Fruit fly (Drosophila melanogaster) whole organism, wandering third instar larva: ENCODE results near the gene RpL7-like.

ENCODE experiments used
- CG32264 ChIP-seq: fragments of 200-800 bp; sonication (Bioruptor generic); optimal IDR thresholded peaks from 2 replicates; lab custom pipeline; 2016; ENCODE audit warnings: missing biosample characterization, missing genetic modification characterization
- CG9705 ChIP-seq: fragments of 200-800 bp; sonication (Bioruptor generic); optimal IDR thresholded peaks from 2 replicates; lab custom pipeline; 2018; ENCODE audit warnings: missing biosample characterization, mild to moderate bottlenecking, missing genetic modification characterization
- Dfd ChIP-seq: fragments of >200 bp; optimal IDR thresholded peaks from 2 replicates; lab custom pipeline; 2017; ENCODE audit warnings: missing biosample characterization, missing genetic modification characterization
- Dif ChIP-seq: fragments of 200-275, 200-300 bp; sonication (Bioruptor generic); optimal IDR thresholded peaks from 2 replicates; lab custom pipeline; 2018; ENCODE audit warnings: missing biosample characterization, missing genetic modification characterization; ENCODE audit not compliant: partially characterized antibody
- HLH106 ChIP-seq: fragments of 200-800 bp; optimal IDR thresholded peaks from 3 replicates; lab custom pipeline; 2019; ENCODE audit warnings: missing biosample characterization, mild to moderate bottlenecking, missing genetic modification characterization, moderate library complexity
- Hnf4 ChIP-seq: fragments of 200-800 bp; sonication (Bioruptor generic); optimal IDR thresholded peaks from 2 replicates; lab custom pipeline; 2016; ENCODE audit warnings: missing biosample characterization, mild to moderate bottlenecking, missing genetic modification characterization
- Jra ChIP-seq: sonication (Bioruptor generic); optimal IDR thresholded peaks from 2 replicates; lab custom pipeline; 2016; ENCODE audit warnings: missing biosample characterization, missing genetic modification characterization
- Myc ChIP-seq: fragments of >200 bp; optimal IDR thresholded peaks from 2 replicates; lab custom pipeline; 2017
- N ChIP-seq: fragments of >200 bp; optimal IDR thresholded peaks from 2 replicates; lab custom pipeline; 2018; ENCODE audit warnings: missing biosample characterization, missing external identifiers, missing genetic modification characterization
- OdsH ChIP-seq: fragments of 200-800 bp; sonication (Bioruptor generic); optimal IDR thresholded peaks from 2 replicates; lab custom pipeline; 2016; ENCODE audit warnings: missing biosample characterization, mild to moderate bottlenecking, missing genetic modification characterization
- Rel ChIP-seq, 2 experiments: fragments of 200-800 bp; sonication (Bioruptor generic) in 1 of 2; optimal IDR thresholded peaks; 2 replicates in 1 of 2; 3 replicates in 1 of 2; lab custom pipeline; 2016 to 2019; ENCODE audit warnings: mild to moderate bottlenecking in 2 of 2, missing biosample characterization in 2 of 2, missing genetic modification characterization in 2 of 2, moderate library complexity in 1 of 2
- Sp1 ChIP-seq: fragments of 200-800 bp; sonication (Bioruptor generic); optimal IDR thresholded peaks from 3 replicates; lab custom pipeline; 2019; ENCODE audit warnings: missing biosample characterization, mild to moderate bottlenecking, missing genetic modification characterization, moderate library complexity
- Vsx2 ChIP-seq: fragments of 200-300, 225-300 bp; sonication (Bioruptor generic); optimal IDR thresholded peaks from 2 replicates; lab custom pipeline; 2018; ENCODE audit warnings: missing biosample characterization, missing genetic modification characterization; ENCODE audit not compliant: partially characterized antibody
- br ChIP-seq: fragments of 200-800 bp; sonication (Bioruptor generic); optimal IDR thresholded peaks from 2 replicates; lab custom pipeline; 2016; ENCODE audit warnings: missing biosample characterization, missing genetic modification characterization
- dl ChIP-seq, 2 experiments: fragments of 175-275, 200-275 bp in 1 of 2; fragments of 200-275 bp in 1 of 2; sonication (Bioruptor generic); optimal IDR thresholded peaks; lab custom pipeline; 2018; ENCODE audit warnings: mild to moderate bottlenecking in 2 of 2, missing biosample characterization in 2 of 2, missing genetic modification characterization in 2 of 2, moderate library complexity in 2 of 2; ENCODE audit not compliant: partially characterized antibody in 2 of 2, insufficient read depth in 1 of 2
- dmrt93B ChIP-seq: fragments of 200-800 bp; sonication (Bioruptor generic); optimal IDR thresholded peaks from 2 replicates; lab custom pipeline; 2018; ENCODE audit warnings: missing biosample characterization, mild to moderate bottlenecking, missing genetic modification characterization
- dsf ChIP-seq: sonication (Bioruptor generic); optimal IDR thresholded peaks from 2 replicates; lab custom pipeline; 2016; ENCODE audit warnings: missing biosample characterization, missing genetic modification characterization, borderline replicate concordance
- ey ChIP-seq: fragments of 200-800 bp; sonication (Bioruptor generic); optimal IDR thresholded peaks from 2 replicates; lab custom pipeline; 2016; ENCODE audit warnings: missing biosample characterization, missing genetic modification characterization
- foxo ChIP-seq, 2 experiments: fragments of 200-800 bp; sonication (Bioruptor generic); optimal IDR thresholded peaks; 2 replicates in 1 of 2; 3 replicates in 1 of 2; lab custom pipeline; 2016 to 2017; ENCODE audit warnings: missing biosample characterization in 2 of 2, missing genetic modification characterization in 2 of 2
- h ChIP-seq: fragments of 200-800 bp; sonication (Bioruptor generic); optimal IDR thresholded peaks from 3 replicates; lab custom pipeline; 2016; ENCODE audit warnings: missing biosample characterization, mild to moderate bottlenecking, missing genetic modification characterization
- lola ChIP-seq: fragments of >200 bp; optimal IDR thresholded peaks from 2 replicates; lab custom pipeline; 2017; ENCODE audit warnings: missing biosample characterization, missing genetic modification characterization
- pan ChIP-seq: fragments of >200 bp; optimal IDR thresholded peaks from 2 replicates; lab custom pipeline; 2017
- psq ChIP-seq: fragments of 200-800 bp; sonication (Bioruptor generic); optimal IDR thresholded peaks from 3 replicates; lab custom pipeline; 2017; ENCODE audit warnings: missing biosample characterization, mild to moderate bottlenecking, missing genetic modification characterization, moderate library complexity
- rgr ChIP-seq: fragments of 200-800 bp; sonication (Bioruptor generic); optimal IDR thresholded peaks from 3 replicates; lab custom pipeline; 2016; ENCODE audit warnings: missing biosample characterization, mild to moderate bottlenecking, missing genetic modification characterization
- sage ChIP-seq: fragments of 200-800 bp; sonication (Bioruptor generic); optimal IDR thresholded peaks from 2 replicates; lab custom pipeline; 2016; ENCODE audit warnings: missing biosample characterization, mild to moderate bottlenecking, missing genetic modification characterization
- sv ChIP-seq: fragments of 200-800 bp; sonication (Bioruptor generic); optimal IDR thresholded peaks from 3 replicates; lab custom pipeline; 2016; ENCODE audit warnings: missing biosample characterization, missing genetic modification characterization
- tai ChIP-seq: sonication (Bioruptor generic); optimal IDR thresholded peaks from 2 replicates; lab custom pipeline; 2016; ENCODE audit warnings: missing biosample characterization, missing genetic modification characterization
- woc ChIP-seq: sonication (Bioruptor generic); optimal IDR thresholded peaks from 2 replicates; lab custom pipeline; 2016; ENCODE audit warnings: missing biosample characterization, mild to moderate bottlenecking, missing genetic modification characterization

RpL7-like gene

DNA sequence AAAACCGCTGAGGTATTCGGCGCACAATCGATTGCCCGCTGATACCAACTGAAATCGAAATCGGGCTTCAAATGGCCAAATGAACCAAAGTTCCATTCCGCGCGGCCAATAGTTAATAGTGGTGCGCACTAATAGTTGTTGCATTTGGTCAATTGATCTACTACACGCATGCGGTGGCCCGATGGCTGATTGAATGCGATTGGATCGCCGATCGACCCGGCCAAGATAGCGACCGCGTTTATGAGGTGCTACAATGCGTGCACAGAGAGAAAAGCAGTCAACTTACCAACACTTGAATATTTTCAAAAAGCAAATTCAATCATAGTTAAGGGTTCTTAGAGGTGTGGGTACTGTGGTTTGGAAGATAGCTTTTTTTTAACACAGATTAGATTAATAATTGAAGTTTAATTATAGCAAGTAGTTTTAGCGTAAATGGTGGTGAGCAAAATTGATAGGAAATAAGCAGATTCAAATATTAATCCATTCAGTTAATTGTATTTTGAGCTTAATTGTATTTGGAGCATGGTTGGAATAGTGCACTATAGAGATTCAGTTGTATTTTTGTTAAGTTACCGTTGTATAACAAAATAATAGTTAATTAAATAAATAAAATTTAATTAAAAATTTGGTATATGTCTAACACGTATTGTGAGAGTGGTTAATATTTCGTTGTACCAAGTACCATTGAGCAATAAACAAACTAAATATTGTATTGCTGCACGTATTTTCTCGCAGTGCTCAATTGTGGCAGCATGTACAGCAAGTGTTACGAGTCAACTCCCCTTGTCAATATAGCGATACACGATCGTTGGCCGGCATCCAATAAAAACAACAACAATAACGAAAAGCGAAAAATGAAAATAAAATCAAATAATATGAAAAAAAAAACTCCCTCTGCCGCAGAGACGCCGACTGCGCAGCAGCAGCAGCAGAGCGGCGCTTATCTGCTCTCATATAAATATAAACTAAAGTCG lies 29.4 kb upstream of the RpL7-like start (continued):
- TF ChIP-seq Sp1 (GFP tag; lab: Kevin White, UChicago), result peak; percentile 78
- no peak for TF ChIP-seq pan (lab: Kevin White, UChicago)

dm6 chr2L:12027435-12027834 lies 28.7 kb upstream of the RpL7-like start, which contains the start of gene dmGlut:
Gene dmGlut, plus strand, starts transcription at chr2L:12027438.
- TF ChIP-seq pan (lab: Kevin White, UChicago), result no peak
- no peak for TF ChIP-seq CG32264 (GFP tag; lab: Kevin White, UChicago)
- TF ChIP-seq psq (GFP tag; lab: Kevin White, UChicago), result no peak
- no peak for TF ChIP-seq HLH106
- TF ChIP-seq Rel (GFP tag; optimal IDR thresholded peaks at IDR 0.05; lab: Kevin White, UChicago), result no peak
- no peak for TF ChIP-seq Rel (tag; optimal IDR thresholded peaks at IDR 0.05; lab: Kevin White, UChicago)
- TF ChIP-seq CG9705 (GFP tag; lab: Kevin White, UChicago), result no peak
- TF ChIP-seq OdsH (GFP tag; lab: Kevin White, UChicago), result no peak
- no peak for TF ChIP-seq woc
- no peak for TF ChIP-seq Hnf4 (GFP tag; lab: Kevin White, UChicago)
- TF ChIP-seq Jra, result no peak
- no peak for TF ChIP-seq dmrt93B
- no peak for TF ChIP-seq dl (GFP tag; optimal IDR thresholded peaks at IDR 0.05; lab: Kevin White, UChicago; ENCODE audit: insufficient read depth in 1 of 2, partially characterized antibody in 2 of 2)
- TF ChIP-seq h (GFP tag; lab: Kevin White, UChicago), result no peak
- TF ChIP-seq Myc (lab: Kevin White, UChicago), result no peak
- TF ChIP-seq Sp1 (GFP tag; lab: Kevin White, UChicago), result no peak
- TF ChIP-seq rgr (GFP tag; lab: Kevin White, UChicago), result no peak

- TF ChIP-seq tai (GFP tag; lab: Kevin White, UChicago) (no peak), lola (no peak), Dfd (GFP tag; lab: Kevin White, UChicago) (no peak), pan (lab: Kevin White, UChicago) (no peak), dsf (GFP tag; lab: Kevin White, UChicago) (no peak), foxo (GFP tag; optimal IDR thresholded peaks at IDR 0.05; lab: Kevin White, UChicago) (no peak), Jra (no peak), N (GFP tag; lab: Kevin White, UChicago) (no peak), dl (GFP tag; optimal IDR thresholded peaks at IDR 0.05; lab: Kevin White, UChicago; ENCODE audit: insufficient read depth in 1 of 2, partially characterized antibody in 2 of 2) (no peak), Myc (lab: Kevin White, UChicago) (no peak), sv (GFP tag; lab: Kevin White, UChicago) (no peak), ey (GFP tag; lab: Kevin White, UChicago) (no peak)
Measured at dm6 chr2L:12028102-12028501, 28.0 kb upstream of the RpL7-like start.

DNA sequence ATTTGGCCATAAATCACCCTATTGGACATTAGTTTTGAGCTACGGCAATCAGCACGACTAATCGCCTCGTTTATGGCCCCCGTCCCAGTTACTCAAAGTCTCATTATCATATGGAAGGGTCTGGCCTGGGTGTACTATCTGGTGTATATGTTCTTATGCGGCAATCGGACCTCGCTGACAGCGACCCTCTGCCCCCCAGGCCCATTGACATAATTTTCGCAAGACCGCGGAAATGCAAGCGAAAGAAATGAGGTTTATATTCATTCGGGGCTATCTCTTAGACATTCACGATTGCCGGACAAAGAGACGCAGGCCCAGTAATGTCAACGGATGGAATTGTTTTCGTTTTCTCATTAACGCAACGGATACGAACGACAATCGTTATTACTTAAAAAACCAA lies 27.3 kb upstream of the RpL7-like start:
- no peak for TF ChIP-seq sage
- TF ChIP-seq sv (GFP tag; lab: Kevin White, UChicago), result no peak

- no peak for TF ChIP-seq HLH106
- no peak for TF ChIP-seq sage
- TF ChIP-seq Hnf4 (GFP tag; lab: Kevin White, UChicago), result no peak
- no peak for TF ChIP-seq Rel (GFP tag; optimal IDR thresholded peaks at IDR 0.05; lab: Kevin White, UChicago)
- TF ChIP-seq Rel (tag; optimal IDR thresholded peaks at IDR 0.05; lab: Kevin White, UChicago), result peak; percentile 15
- no peak for TF ChIP-seq rgr (GFP tag; lab: Kevin White, UChicago)
- peak; percentile 51 for TF ChIP-seq br (GFP tag; lab: Kevin White, UChicago)
- peak; percentile 48 for TF ChIP-seq Sp1 (GFP tag; lab: Kevin White, UChicago)
- TF ChIP-seq Vsx2 (GFP tag; lab: Kevin White, UChicago), result no peak
- peak; percentile 67 for TF ChIP-seq h (GFP tag; lab: Kevin White, UChicago)
- TF ChIP-seq Dif (GFP tag; lab: Kevin White, UChicago), result peak; percentile 2
- no peak for TF ChIP-seq OdsH (GFP tag; lab: Kevin White, UChicago)
- no peak for TF ChIP-seq CG9705 (GFP tag; lab: Kevin White, UChicago)
Measured at dm6 chr2L:12029594-12030197, 26.4 kb upstream of the RpL7-like start.
